Fruit fly (Drosophila melanogaster): ENCODE measurements around the gene CG33796.

dm6 chr3L:16150161-16150538, 19.8 kb downstream of the CG33796 start:
- TF ChIP-seq psq (optimal IDR thresholded peaks at IDR 0.05) (no peak), CG8478 (optimal IDR thresholded peaks at IDR 0.05) (no peak), usp (GFP tag; optimal IDR thresholded peaks at IDR 0.05) (no peak)

All from whole organism.